Fruit fly (Drosophila melanogaster): Measurements from ENCODE around the gene CG5805.

dm6 chr3R:24778218-24778739, 8.9 kb downstream of the CG5805 start:
- TF ChIP-seq Eip78C (GFP tag) (peak; percentile 35), net (GFP tag; optimal IDR thresholded peaks at IDR 0.05) (no peak), achi (GFP tag; optimal IDR thresholded peaks at IDR 0.05) (no peak), CG9139 (GFP tag; optimal IDR thresholded peaks at IDR 0.05) (no peak), svp (GFP tag) (peak; percentile 67), topi (GFP tag; optimal IDR thresholded peaks at IDR 0.05) (no peak), CG16779 (tag; optimal IDR thresholded peaks at IDR 0.05) (no peak), Ets21C (GFP tag; optimal IDR thresholded peaks at IDR 0.05) (no peak), acj6 (GFP tag; optimal IDR thresholded peaks at IDR 0.05) (no peak), CG10631 (GFP tag; optimal IDR thresholded peaks at IDR 0.05) (no peak)

Data from whole organism, prepupa.